Fruit fly (Drosophila melanogaster) whole organism, embryonic: ENCODE data around the gene DPCoAC.

ENCODE experiments used
- Ada2b ChIP-seq: fragments of 200-800 bp; sonication (Bioruptor generic); IDR thresholded peaks from 2 replicates; pipeline ENCODE4 v1.3.6; 2022; ENCODE audit warnings: missing biosample characterization, missing genetic modification characterization
- CG10209 ChIP-seq: fragments of 200-800 bp; sonication (Bioruptor generic); optimal IDR thresholded peaks from 3 replicates; lab custom pipeline; 2017; ENCODE audit warnings: missing biosample characterization, mild to moderate bottlenecking, missing genetic modification characterization, missing genetic modification reagents
- CG10979 ChIP-seq: fragments of 200-800 bp; sonication (Bioruptor generic); optimal IDR thresholded peaks from 2 replicates; lab custom pipeline; 2018; ENCODE audit warnings: missing biosample characterization, mild to moderate bottlenecking, missing genetic modification characterization, moderate library complexity
- CG12659 ChIP-seq: fragments of 200-800 bp; sonication (Bioruptor generic); optimal IDR thresholded peaks from 3 replicates; lab custom pipeline; 2017; ENCODE audit warnings: mild to moderate bottlenecking, missing biosample characterization, missing genetic modification reagents, missing genetic modification characterization
- CG13775 ChIP-seq: fragments of 200-800 bp; sonication (Bioruptor generic); optimal IDR thresholded peaks from 3 replicates; lab custom pipeline; 2017; ENCODE audit warnings: missing biosample characterization, mild to moderate bottlenecking, missing genetic modification characterization
- CG1529 ChIP-seq: fragments of 200-800 bp; sonication (Bioruptor generic); optimal IDR thresholded peaks from 3 replicates; lab custom pipeline; 2018; ENCODE audit warnings: missing biosample characterization, missing genetic modification characterization
- CG15514 ChIP-seq: fragments of 200-800 bp; sonication (Bioruptor generic); optimal IDR thresholded peaks from 3 replicates; lab custom pipeline; 2017; ENCODE audit warnings: missing biosample characterization, missing genetic modification characterization, mild to moderate bottlenecking, moderate library complexity, missing genetic modification reagents
- CG1602 ChIP-seq: fragments of 200-800 bp; sonication (Bioruptor generic); optimal IDR thresholded peaks from 3 replicates; lab custom pipeline; 2016; ENCODE audit warnings: missing biosample characterization, missing genetic modification characterization
- CG1792 ChIP-seq: fragments of 200-800 bp; sonication (Bioruptor generic); optimal IDR thresholded peaks from 2 replicates; lab custom pipeline; 2016; ENCODE audit warnings: missing biosample characterization, missing genetic modification characterization
- CG2712 ChIP-seq: fragments of 200-800 bp; optimal IDR thresholded peaks from 3 replicates; lab custom pipeline; 2019; ENCODE audit warnings: missing biosample characterization, mild to moderate bottlenecking, missing genetic modification characterization, moderate library complexity
- CG31365 ChIP-seq: fragments of 200-800 bp; sonication (Bioruptor generic); optimal IDR thresholded peaks from 2 replicates; lab custom pipeline; 2018; ENCODE audit warnings: missing biosample characterization, mild to moderate bottlenecking, missing genetic modification characterization
- CG3995 ChIP-seq: fragments of 200-800 bp; sonication (Bioruptor generic); optimal IDR thresholded peaks from 3 replicates; lab custom pipeline; 2016; ENCODE audit warnings: missing biosample characterization, missing genetic modification characterization
- CG6765 ChIP-seq: fragments of 200-800 bp; sonication (Bioruptor generic); optimal IDR thresholded peaks from 3 replicates; lab custom pipeline; 2017; ENCODE audit warnings: missing biosample characterization, mild to moderate bottlenecking, missing genetic modification characterization
- CG7839 ChIP-seq: fragments of 200-800 bp; sonication (Bioruptor generic); optimal IDR thresholded peaks from 3 replicates; lab custom pipeline; 2018; ENCODE audit warnings: missing biosample characterization, mild to moderate bottlenecking, missing genetic modification characterization, moderate library complexity
- CG7963 ChIP-seq: fragments of 200-800 bp; sonication (Bioruptor generic); IDR thresholded peaks from 3 replicates; pipeline ENCODE4 v1.3.6; 2022; ENCODE audit warnings: missing biosample characterization, missing genetic modification characterization; ENCODE audit not compliant: partially characterized antibody
- CG8281 ChIP-seq: fragments of 200-800 bp; sonication (Bioruptor generic); optimal IDR thresholded peaks from 2 replicates; lab custom pipeline; 2018; ENCODE audit warnings: missing biosample characterization, mild to moderate bottlenecking, missing genetic modification characterization, moderate library complexity
- CG8290 ChIP-seq, 3 experiments: fragments of 200-800 bp; sonication (Bioruptor generic); optimal IDR thresholded peaks; 2 replicates each; lab custom pipeline; 2016 to 2019; ENCODE audit warnings: missing biosample characterization in 3 of 3, missing genetic modification characterization in 3 of 3, mild to moderate bottlenecking in 2 of 3, moderate library complexity in 1 of 3
- Drgx ChIP-seq: fragments of 200-800 bp; sonication (Bioruptor generic); IDR thresholded peaks from 2 replicates; pipeline ENCODE4 v1.3.6; 2022; ENCODE audit warnings: missing biosample characterization, missing genetic modification characterization
- HLHmδ ChIP-seq: fragments of 200-800 bp; sonication (Bioruptor generic); optimal IDR thresholded peaks from 2 replicates; lab custom pipeline; 2018; ENCODE audit warnings: missing biosample characterization, mild to moderate bottlenecking, missing genetic modification characterization, moderate library complexity
- Hr3 ChIP-seq: fragments of 200-800 bp; sonication (Bioruptor generic); optimal IDR thresholded peaks from 3 replicates; lab custom pipeline; 2016; ENCODE audit warnings: missing biosample characterization, missing genetic modification characterization
- Jarid2 ChIP-seq: fragments of 200-800 bp; sonication (Bioruptor generic); optimal IDR thresholded peaks from 3 replicates; lab custom pipeline; 2017; ENCODE audit warnings: mild to moderate bottlenecking, missing biosample characterization, missing genetic modification reagents, missing genetic modification characterization
- NC2α ChIP-seq: fragments of 200-800 bp; sonication (Bioruptor generic); optimal IDR thresholded peaks from 2 replicates; lab custom pipeline; 2016; ENCODE audit warnings: missing biosample characterization, missing genetic modification characterization
- Nf-YB ChIP-seq: fragments of 200-800 bp; sonication (Bioruptor generic); optimal IDR thresholded peaks from 3 replicates; lab custom pipeline; 2019; ENCODE audit warnings: missing biosample characterization, mild to moderate bottlenecking, missing genetic modification characterization, moderate library complexity
- Oli ChIP-seq: fragments of 200-800 bp; sonication (Bioruptor generic); optimal IDR thresholded peaks from 2 replicates; lab custom pipeline; 2018; ENCODE audit warnings: missing biosample characterization, mild to moderate bottlenecking, missing genetic modification characterization, moderate library complexity
- ara ChIP-seq: fragments of 200-800 bp; sonication (Bioruptor generic); IDR thresholded peaks from 2 replicates; pipeline ENCODE4 v1.3.6; 2022; ENCODE audit warnings: missing biosample characterization, missing genetic modification characterization
- ato ChIP-seq: fragments of 200-800 bp; sonication (Bioruptor generic); IDR thresholded peaks from 2 replicates; pipeline ENCODE4 v1.3.6; 2022; ENCODE audit warnings: missing biosample characterization, missing genetic modification characterization; ENCODE audit not compliant: partially characterized antibody
- ci ChIP-seq: fragments of 200-800 bp; sonication (Bioruptor generic); IDR thresholded peaks from 3 replicates; pipeline ENCODE4 v1.3.6; 2022; ENCODE audit warnings: missing biosample characterization, missing genetic modification characterization
- danr ChIP-seq: fragments of 200-800 bp; sonication (Bioruptor generic); IDR thresholded peaks from 2 replicates; pipeline ENCODE4 v1.3.6; 2022; ENCODE audit warnings: missing biosample characterization, missing genetic modification characterization
- ewg ChIP-seq: fragments of 200-800 bp; sonication (Bioruptor generic); optimal IDR thresholded peaks from 3 replicates; lab custom pipeline; 2017; ENCODE audit warnings: mild to moderate bottlenecking, missing biosample characterization, missing genetic modification reagents, missing genetic modification characterization
- exex ChIP-seq: fragments of 200-800 bp; sonication (Bioruptor generic); optimal IDR thresholded peaks from 4 replicates; lab custom pipeline; 2018; ENCODE audit warnings: missing biosample characterization, mild to moderate bottlenecking, missing genetic modification characterization, moderate library complexity
- fd3F ChIP-seq: fragments of 200-800 bp; sonication (Bioruptor generic); optimal IDR thresholded peaks from 2 replicates; lab custom pipeline; 2018; ENCODE audit warnings: missing biosample characterization, mild to moderate bottlenecking, missing genetic modification characterization, moderate library complexity
- ftz-f1 ChIP-seq: fragments of 200-800 bp; sonication (Bioruptor generic); optimal IDR thresholded peaks from 2 replicates; lab custom pipeline; 2016; ENCODE audit warnings: missing biosample characterization, missing genetic modification characterization
- fu2 ChIP-seq: fragments of 200-800 bp; sonication (Bioruptor generic); optimal IDR thresholded peaks from 2 replicates; lab custom pipeline; 2016; ENCODE audit warnings: missing biosample characterization, missing genetic modification characterization
- gsb ChIP-seq: fragments of 200-800 bp; sonication (Bioruptor generic); IDR thresholded peaks from 2 replicates; pipeline ENCODE4 v1.3.6; 2022; ENCODE audit warnings: missing biosample characterization, missing genetic modification characterization
- her ChIP-seq: fragments of 200-800 bp; sonication (Bioruptor generic); optimal IDR thresholded peaks from 2 replicates; lab custom pipeline; 2016; ENCODE audit warnings: missing biosample characterization, missing genetic modification characterization
- jigr1 ChIP-seq: fragments of 200-800 bp; sonication (Bioruptor generic); IDR thresholded peaks from 3 replicates; pipeline ENCODE4 v1.3.6; 2022; ENCODE audit warnings: missing biosample characterization, missing genetic modification characterization
- nerfin-2 ChIP-seq: fragments of 200-800 bp; sonication (Bioruptor generic); IDR thresholded peaks from 2 replicates; pipeline ENCODE4 v1.3.6; 2022; ENCODE audit warnings: missing biosample characterization, missing genetic modification characterization; ENCODE audit not compliant: partially characterized antibody
- oc ChIP-seq: fragments of 200-800 bp; sonication (Bioruptor generic); optimal IDR thresholded peaks from 2 replicates; lab custom pipeline; 2018; ENCODE audit warnings: missing biosample characterization, mild to moderate bottlenecking, missing genetic modification characterization, moderate library complexity
- run ChIP-seq: fragments of 200-800 bp; sonication (Bioruptor generic); optimal IDR thresholded peaks from 3 replicates; lab custom pipeline; 2018; ENCODE audit warnings: missing biosample characterization, mild to moderate bottlenecking, missing genetic modification characterization
- sens ChIP-seq: fragments of 200-800 bp; sonication (Bioruptor generic); peaks from one replicate; lab custom pipeline; 2016; ENCODE audit warnings: missing biosample characterization, missing genetic modification characterization
- tll ChIP-seq, 2 experiments: fragments of 200-800 bp in 1 of 2; fragments of >200 bp in 1 of 2; sonication (Bioruptor generic) in 1 of 2; optimal IDR thresholded peaks; 2 replicates each; lab custom pipeline; 2017 to 2019; ENCODE audit warnings: missing biosample characterization in 2 of 2, missing genetic modification characterization in 2 of 2, mild to moderate bottlenecking in 1 of 2, moderate library complexity in 1 of 2
- toy ChIP-seq: fragments of 200-800 bp; sonication (Bioruptor generic); IDR thresholded peaks from 2 replicates; pipeline ENCODE4 v1.3.6; 2022; ENCODE audit warnings: missing biosample characterization, missing genetic modification characterization
- usp ChIP-seq: fragments of >200 bp; optimal IDR thresholded peaks from 2 replicates; lab custom pipeline; 2017; ENCODE audit warnings: missing biosample characterization, missing genetic modification characterization
- wor ChIP-seq: fragments of 200-800 bp; sonication (Bioruptor generic); IDR thresholded peaks from 2 replicates; pipeline ENCODE4 v1.3.6; 2022; ENCODE audit warnings: missing biosample characterization, missing genetic modification characterization
- z ChIP-seq: fragments of 200-800 bp; sonication (Bioruptor generic); IDR thresholded peaks from 3 replicates; pipeline ENCODE4 v1.3.6; 2022; ENCODE audit warnings: missing biosample characterization, missing genetic modification characterization
- zen ChIP-seq: fragments of 200-800 bp; sonication (Bioruptor generic); optimal IDR thresholded peaks from 3 replicates; lab custom pipeline; 2018; ENCODE audit warnings: missing biosample characterization, mild to moderate bottlenecking, missing genetic modification characterization, moderate library complexity
- zfh2 ChIP-seq: fragments of 200-800 bp; sonication (Bioruptor generic); optimal IDR thresholded peaks from 2 replicates; lab custom pipeline; 2016; ENCODE audit warnings: missing biosample characterization, missing genetic modification characterization

Gene DPCoAC

DNA sequence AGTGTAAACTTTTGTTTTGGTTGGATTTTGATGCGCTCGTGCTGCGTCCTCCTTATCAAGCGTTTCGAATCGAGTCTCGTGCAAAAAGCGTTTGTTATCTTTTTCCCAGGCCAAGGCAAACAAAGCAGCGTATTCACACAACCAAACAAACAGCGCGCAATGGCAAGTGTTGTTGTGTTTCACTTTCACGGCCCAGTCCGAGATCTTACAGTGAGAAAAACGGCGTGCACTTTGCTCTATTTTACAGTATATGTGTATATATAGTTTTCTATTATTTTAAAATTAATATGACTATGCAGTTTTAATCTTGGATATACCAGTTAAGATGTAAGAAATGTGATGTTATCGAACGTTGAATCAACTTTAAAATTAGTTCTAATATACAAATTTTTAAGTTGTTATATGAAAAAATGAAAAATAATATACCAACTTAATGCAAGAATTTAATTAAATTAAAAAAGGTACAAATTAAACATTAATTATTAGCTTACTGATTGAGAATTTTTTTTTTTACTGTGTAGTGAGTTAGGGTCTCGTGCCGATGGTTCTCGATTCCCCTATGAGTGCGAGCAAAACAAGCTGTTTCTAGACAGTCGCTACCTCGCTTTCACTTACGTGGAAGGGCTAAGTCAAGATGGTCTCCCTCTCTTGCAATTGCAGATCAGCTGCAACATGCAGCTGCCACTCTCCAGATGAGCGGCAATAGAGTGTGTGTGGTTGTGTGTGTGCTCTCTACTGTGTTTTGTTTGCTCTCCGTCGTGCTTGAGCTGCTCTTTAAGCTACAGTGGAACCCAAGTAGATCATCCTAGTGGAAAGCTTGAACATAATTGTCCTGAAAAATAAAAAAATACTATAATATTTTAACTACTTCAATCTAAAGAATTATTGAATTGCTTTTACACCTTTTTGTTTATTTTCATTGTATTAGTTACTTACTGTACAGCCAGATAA lies 37.0 kb upstream of the DPCoAC start (continued):
- TF ChIP-seq ftz-f1: no peak
- TF ChIP-seq jigr1: peak; percentile 59; the same call in 1 of the 3 replicates
- TF ChIP-seq CG12659 (GFP tag; lab: Kevin White, UChicago): peak; percentile 81
- peak; percentile 78 for TF ChIP-seq CG8281 (tag; lab: Kevin White, UChicago)
- peak; percentile 98 for TF ChIP-seq CG2712 (tag; lab: Kevin White, UChicago)
- peak; percentile 6 for TF ChIP-seq CG1792 (GFP tag; lab: Kevin White, UChicago)
- peak; percentile 66 for TF ChIP-seq CG6765
- peak; percentile 84 for TF ChIP-seq Nf-YB (GFP tag; lab: Kevin White, UChicago)
- peak; percentile 67 for TF ChIP-seq Ada2b (GFP tag; lab: Robert Waterston, UW)
- peak; percentile 71 for TF ChIP-seq CG1529 (GFP tag; lab: Kevin White, UChicago)
- no peak for TF ChIP-seq ato (GFP tag; lab: Robert Waterston, UW)
- TF ChIP-seq NC2α (GFP tag; lab: Kevin White, UChicago): no peak
- peak; percentile 17 for TF ChIP-seq exex (tag; lab: Kevin White, UChicago)
- peak; percentile 94 for TF ChIP-seq zen (tag; lab: Kevin White, UChicago)
- peak; percentile 72 for TF ChIP-seq ewg (GFP tag; lab: Kevin White, UChicago)
- TF ChIP-seq her: no peak
- TF ChIP-seq CG10979 (tag; lab: Kevin White, UChicago): peak; percentile 98
- no peak for TF ChIP-seq fu2
- peak; percentile 68 for TF ChIP-seq danr (GFP tag; lab: Robert Waterston, UW)
- peak; percentile 84 for TF ChIP-seq oc (tag; lab: Kevin White, UChicago)
- no peak for TF ChIP-seq zfh2
- peak; percentile 22 for TF ChIP-seq gsb (GFP tag; lab: Robert Waterston, UW)
- TF ChIP-seq tll (GFP tag; optimal IDR thresholded peaks at IDR 0.05; lab: Kevin White, UChicago): peak in 1 of 2 experiments; percentile 81
- TF ChIP-seq nerfin-2 (GFP tag; lab: Robert Waterston, UW): no peak
- peak; percentile 91 for TF ChIP-seq Oli (tag; lab: Kevin White, UChicago)
- peak; percentile 22 for TF ChIP-seq CG3995 (GFP tag; lab: Kevin White, UChicago)
- TF ChIP-seq CG10209 (GFP tag; lab: Kevin White, UChicago): peak; percentile 87
- TF ChIP-seq CG7839: peak; percentile 96
- peak; percentile 86 for TF ChIP-seq wor (GFP tag; lab: Robert Waterston, UW)
- TF ChIP-seq toy: peak; percentile 55; the same call in 1 of the 2 replicates
- peak; percentile 55 for TF ChIP-seq ara (GFP tag; lab: Robert Waterston, UW)
- TF ChIP-seq Jarid2 (GFP tag; lab: Kevin White, UChicago): peak; percentile 67
- TF ChIP-seq Drgx (GFP tag; lab: Robert Waterston, UW): peak; percentile 82
- no peak for TF ChIP-seq CG31365 (tag; lab: Kevin White, UChicago)
- no peak for TF ChIP-seq CG7963 (GFP tag; lab: Robert Waterston, UW)
- TF ChIP-seq z: no peak
- TF ChIP-seq run (tag; lab: Kevin White, UChicago): peak; percentile 87
- peak; percentile 72 for TF ChIP-seq fd3F
- peak; percentile 65 for TF ChIP-seq CG8290 (GFP tag; optimal IDR thresholded peaks at IDR 0.05; lab: Kevin White, UChicago)
- peak; percentile 11 to 25 for TF ChIP-seq CG8290 (tag; optimal IDR thresholded peaks at IDR 0.05; lab: Kevin White, UChicago)
- peak; percentile 78 for TF ChIP-seq HLHmδ (GFP tag; lab: Kevin White, UChicago)
- TF ChIP-seq sens (GFP tag; lab: Kevin White, UChicago): peak; percentile 92
- peak; percentile 42 for TF ChIP-seq CG15514 (GFP tag; lab: Kevin White, UChicago)
- peak; percentile 83 for TF ChIP-seq ci (GFP tag; lab: Robert Waterston, UW)
- peak; percentile 86 for TF ChIP-seq CG1602 (GFP tag; lab: Kevin White, UChicago)
- peak; percentile 85 for TF ChIP-seq Hr3 (GFP tag; lab: Kevin White, UChicago)
- no peak for TF ChIP-seq usp
- peak; percentile 85 for TF ChIP-seq CG13775 (GFP tag; lab: Kevin White, UChicago)
